Worm (Caenorhabditis elegans) whole organism, late embryonic: ENCODE measurements around the gene hch-1.

Source experiments
- C38D4.7 ChIP-seq: fragments of 200-800 bp; sonication (Bioruptor generic); optimal IDR thresholded peaks from 2 replicates; lab custom pipeline; 2018; ENCODE audit warnings: mild to moderate bottlenecking, missing genetic modification characterization, moderate library complexity, missing compliant biosample characterization
- F13H6.1 ChIP-seq: sonication (generic microtip); optimal IDR thresholded peaks from 2 replicates; lab custom pipeline; 2016; ENCODE audit warnings: missing genetic modification characterization, missing compliant biosample characterization
- K02D7.2 ChIP-seq: sonication (generic microtip); optimal IDR thresholded peaks from 2 replicates; lab custom pipeline; 2017; ENCODE audit warnings: mild to moderate bottlenecking, missing genetic modification characterization, missing compliant biosample characterization
- K09A11.1 ChIP-seq: sonication (generic microtip); optimal IDR thresholded peaks from 2 replicates; lab custom pipeline; 2017; ENCODE audit warnings: antibody characterized with exemption, mild to moderate bottlenecking, missing genetic modification characterization, missing compliant biosample characterization; ENCODE audit not compliant: insufficient read depth
- ceh-19 ChIP-seq: fragments of 200-800 bp; sonication (Bioruptor generic); optimal IDR thresholded peaks from 2 replicates; lab custom pipeline; 2018; ENCODE audit warnings: mild to moderate bottlenecking, missing genetic modification characterization, missing compliant biosample characterization
- ceh-2 ChIP-seq: sonication (generic microtip); optimal IDR thresholded peaks from 2 replicates; lab custom pipeline; 2016; ENCODE audit warnings: missing genotype, missing genetic modification characterization, missing compliant biosample characterization
- ceh-22 ChIP-seq: sonication (generic microtip); optimal IDR thresholded peaks from 2 replicates; lab custom pipeline; 2017; ENCODE audit warnings: missing biosample characterization, missing genetic modification characterization
- ceh-31 ChIP-seq: sonication (generic microtip); optimal IDR thresholded peaks from 2 replicates; lab custom pipeline; 2016; ENCODE audit warnings: missing genetic modification characterization, missing compliant biosample characterization
- ceh-45 ChIP-seq: fragments of 200-800 bp; sonication (Bioruptor generic); IDR thresholded peaks from 2 replicates; pipeline ENCODE4 v1.3.6; 2022; ENCODE audit warnings: missing genetic modification reagents, missing genetic modification characterization, missing compliant biosample characterization
- ceh-48 ChIP-seq: sonication (generic microtip); optimal IDR thresholded peaks from 2 replicates; lab custom pipeline; 2016; ENCODE audit warnings: missing genetic modification characterization, inconsistent platforms, missing compliant biosample characterization
- ceh-6 ChIP-seq: fragments of 200-800 bp; sonication (Bioruptor generic); optimal IDR thresholded peaks from 2 replicates; lab custom pipeline; 2018; ENCODE audit warnings: mild to moderate bottlenecking, missing genetic modification characterization, missing compliant biosample characterization
- che-1 ChIP-seq: sonication (generic microtip); optimal IDR thresholded peaks from 2 replicates; lab custom pipeline; 2016; ENCODE audit warnings: mild to moderate bottlenecking, missing genetic modification characterization, missing compliant biosample characterization
- dmd-4 ChIP-seq: sonication (generic microtip); optimal IDR thresholded peaks from 2 replicates; lab custom pipeline; 2016; ENCODE audit warnings: borderline replicate concordance, missing genetic modification characterization, missing compliant biosample characterization
- dve-1 ChIP-seq: sonication (generic microtip); optimal IDR thresholded peaks from 2 replicates; lab custom pipeline; 2017; ENCODE audit warnings: antibody characterized with exemption, mild to moderate bottlenecking, missing genetic modification characterization, missing compliant biosample characterization
- elt-2 ChIP-seq: sonication (generic microtip); optimal IDR thresholded peaks from 2 replicates; lab custom pipeline; 2016; ENCODE audit warnings: missing genetic modification reagents, missing genetic modification characterization, missing compliant biosample characterization
- elt-4 ChIP-seq: sonication (generic microtip); optimal IDR thresholded peaks from 2 replicates; lab custom pipeline; 2016; ENCODE audit warnings: missing genetic modification characterization, missing compliant biosample characterization
- ets-4 ChIP-seq: sonication (generic microtip); optimal IDR thresholded peaks from 2 replicates; lab custom pipeline; 2016; ENCODE audit warnings: missing genetic modification characterization, missing compliant biosample characterization
- eyg-1 ChIP-seq: sonication (generic microtip); optimal IDR thresholded peaks from 2 replicates; lab custom pipeline; 2016; ENCODE audit warnings: missing genotype, missing genetic modification characterization, missing compliant biosample characterization
- fax-1 ChIP-seq: sonication (generic microtip); optimal IDR thresholded peaks from 2 replicates; lab custom pipeline; 2016; ENCODE audit warnings: missing genotype, missing genetic modification characterization, missing compliant biosample characterization
- hlh-13 ChIP-seq: fragments of 200-800 bp; sonication (Bioruptor generic); optimal IDR thresholded peaks from 2 replicates; lab custom pipeline; 2018; ENCODE audit warnings: mild to moderate bottlenecking, missing genetic modification characterization, missing compliant biosample characterization
- hlh-15 ChIP-seq: sonication (generic microtip); optimal IDR thresholded peaks from 2 replicates; lab custom pipeline; 2016; ENCODE audit warnings: missing genetic modification characterization, missing compliant biosample characterization
- hlh-8 ChIP-seq: sonication (generic microtip); optimal IDR thresholded peaks from 2 replicates; lab custom pipeline; 2016; ENCODE audit warnings: missing genotype, missing genetic modification characterization, missing compliant biosample characterization
- lin-11 ChIP-seq: fragments of 200-800 bp; sonication (Bioruptor generic); optimal IDR thresholded peaks from 2 replicates; lab custom pipeline; 2018; ENCODE audit warnings: mild to moderate bottlenecking, missing genetic modification characterization, missing compliant biosample characterization
- mec-3 ChIP-seq: sonication (generic microtip); optimal IDR thresholded peaks from 2 replicates; lab custom pipeline; 2016; ENCODE audit warnings: borderline replicate concordance, missing genetic modification characterization, missing compliant biosample characterization
- odd-2 ChIP-seq: sonication (generic microtip); optimal IDR thresholded peaks from 2 replicates; lab custom pipeline; 2017; ENCODE audit warnings: antibody characterized with exemption, mild to moderate bottlenecking, missing genetic modification characterization, missing compliant biosample characterization
- pag-3 ChIP-seq: sonication (generic microtip); optimal IDR thresholded peaks from 2 replicates; lab custom pipeline; 2016; ENCODE audit warnings: missing compliant biosample characterization, missing genetic modification characterization, borderline replicate concordance
- pat-9 ChIP-seq: fragments of 200-800 bp; sonication (Bioruptor generic); optimal IDR thresholded peaks from 2 replicates; lab custom pipeline; 2018; ENCODE audit warnings: mild to moderate bottlenecking, missing genetic modification characterization, moderate library complexity, missing compliant biosample characterization
- pax-1 ChIP-seq: fragments of 150-350 bp; optimal IDR thresholded peaks from 2 replicates; lab custom pipeline; 2014; ENCODE audit warnings: missing biosample characterization, missing genetic modification characterization
- pha-2 ChIP-seq: sonication (generic microtip); optimal IDR thresholded peaks from 2 replicates; lab custom pipeline; 2017; ENCODE audit warnings: mild to moderate bottlenecking, missing genetic modification characterization, missing compliant biosample characterization
- pha-4 ChIP-seq: fragments of 150-350 bp; optimal IDR thresholded peaks from 2 replicates; lab custom pipeline; 2018; ENCODE audit warnings: missing biosample characterization, missing genetic modification reagents, missing genetic modification characterization
- pqm-1 ChIP-seq: sonication (generic microtip); optimal IDR thresholded peaks from 2 replicates; lab custom pipeline; 2016; ENCODE audit warnings: missing genetic modification characterization, missing compliant biosample characterization
- pros-1 ChIP-seq: fragments of 150-350 bp; optimal IDR thresholded peaks from 2 replicates; lab custom pipeline; 2014; ENCODE audit warnings: missing biosample characterization, missing genetic modification reagents, missing genetic modification characterization
- sdc-2 ChIP-seq: sonication (generic microtip); optimal IDR thresholded peaks from 2 replicates; lab custom pipeline; 2016; ENCODE audit warnings: missing genotype, missing genetic modification characterization, missing compliant biosample characterization
- sox-4 ChIP-seq: sonication (generic microtip); optimal IDR thresholded peaks from 2 replicates; lab custom pipeline; 2017; ENCODE audit warnings: mild to moderate bottlenecking, missing genetic modification characterization, inconsistent platforms, missing compliant biosample characterization
- tbx-2 ChIP-seq: sonication (generic microtip); optimal IDR thresholded peaks from 2 replicates; lab custom pipeline; 2016; ENCODE audit warnings: missing genetic modification characterization, missing compliant biosample characterization
- unc-3 ChIP-seq, 2 experiments: fragments of 200-800 bp in 1 of 2; sonication (Bioruptor generic) in 1 of 2; sonication (generic microtip) in 1 of 2; conservative IDR thresholded peaks in 1 of 2; optimal IDR thresholded peaks in 1 of 2; 2 replicates each; pipeline versions ENCODE4 v1.3.6 to Lab custom; 2016 to 2022; ENCODE audit warnings: missing compliant biosample characterization in 2 of 2, missing genetic modification characterization in 2 of 2, missing genetic modification reagents in 1 of 2
- unc-42 ChIP-seq: sonication (generic microtip); optimal IDR thresholded peaks from 2 replicates; lab custom pipeline; 2016; ENCODE audit warnings: missing genotype, missing genetic modification characterization, missing compliant biosample characterization
- unc-55 ChIP-seq: sonication (generic microtip); optimal IDR thresholded peaks from 2 replicates; lab custom pipeline; 2017; ENCODE audit warnings: missing biosample characterization, missing genetic modification reagents, missing genetic modification characterization
- unc-86 ChIP-seq: sonication (generic microtip); optimal IDR thresholded peaks from 2 replicates; lab custom pipeline; 2016; ENCODE audit warnings: missing genetic modification characterization, missing compliant biosample characterization
- zip-5 ChIP-seq: sonication (generic microtip); optimal IDR thresholded peaks from 2 replicates; lab custom pipeline; 2016; ENCODE audit warnings: missing genetic modification characterization, missing compliant biosample characterization
- ztf-16 ChIP-seq: sonication (generic microtip); optimal IDR thresholded peaks from 2 replicates; lab custom pipeline; 2017; ENCODE audit warnings: missing genetic modification characterization, missing compliant biosample characterization

Gene hch-1

ce11 chrX:14745218-14745617, 45.4 kb upstream of the hch-1 start:
- TF ChIP-seq pqm-1 (tag; lab: Kevin White, UChicago) (no peak), hlh-8 (tag; lab: Kevin White, UChicago) (no peak), C38D4.7 (GFP tag; lab: Kevin White, UChicago) (no peak), pros-1 (no peak), K09A11.1 (tag; lab: Kevin White, UChicago) (no peak), pag-3 (tag; lab: Kevin White, UChicago) (no peak)

- no peak for TF ChIP-seq ceh-48
- no peak for TF ChIP-seq fax-1
- TF ChIP-seq sox-4 (tag; lab: Kevin White, UChicago) = no peak
- peak; percentile 0 for TF ChIP-seq elt-2 (tag; lab: Kevin White, UChicago)
- TF ChIP-seq K02D7.2 = no peak
These were observed 44.7 kb upstream of the hch-1 start for ce11 chrX:14744496-14744895.

DNA sequence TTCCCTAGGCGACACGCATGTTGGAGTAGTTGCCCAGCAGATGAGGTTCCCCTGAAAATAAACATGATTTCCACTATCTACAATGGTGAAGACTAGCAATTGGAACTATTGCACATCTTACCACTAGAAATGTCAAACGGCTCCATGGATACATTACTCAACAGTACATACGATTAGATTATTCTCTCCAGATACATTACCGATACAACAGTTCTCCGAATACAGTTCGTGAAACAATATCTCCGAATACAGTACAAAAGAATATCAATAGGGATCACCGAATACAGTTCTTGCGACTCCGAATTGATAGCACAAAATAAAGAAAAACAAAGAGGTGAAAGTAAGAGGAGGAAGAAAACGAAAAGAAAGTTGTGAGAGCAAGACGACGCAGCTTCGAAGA, 44.0 kb upstream of the hch-1 start, which contains the start of gene C05G5.7:
Gene C05G5.7 (minus strand): TSS at position 1 of the 400 bp plus-strand sequence.
- TF ChIP-seq ceh-31 (no peak), eyg-1 (tag; lab: Kevin White, UChicago) (no peak), dve-1 (tag; lab: Kevin White, UChicago) (no peak), lin-11 (no peak), ceh-22 (tag; lab: Kevin White, UChicago) (no peak), sdc-2 (tag; lab: Kevin White, UChicago) (no peak), ceh-6 (GFP tag; lab: Kevin White, UChicago) (no peak), ceh-2 (tag; lab: Kevin White, UChicago) (no peak), pha-4 (tag; lab: Kevin White, UChicago) (no peak), K02D7.2 (no peak), pag-3 (tag; lab: Kevin White, UChicago) (no peak), tbx-2 (tag; lab: Kevin White, UChicago) (no peak), odd-2 (tag; lab: Kevin White, UChicago) (no peak), unc-3 (GFP tag; conservative IDR thresholded peaks at IDR 0.05; lab: Robert Waterston, UW) (no peak), unc-3 (tag; optimal IDR thresholded peaks at IDR 0.05; lab: Kevin White, UChicago) (no peak)

- TF ChIP-seq zip-5 = no peak
- no peak for TF ChIP-seq mec-3 (tag; lab: Kevin White, UChicago)
- no peak for TF ChIP-seq unc-55
- TF ChIP-seq pha-2 (tag; lab: Kevin White, UChicago) = no peak
- TF ChIP-seq dmd-4 (tag; lab: Kevin White, UChicago) = no peak
- TF ChIP-seq pqm-1 (tag; lab: Kevin White, UChicago) = no peak
- no peak for TF ChIP-seq ceh-45 (GFP tag; lab: Robert Waterston, UW)
- TF ChIP-seq ztf-16 (tag; lab: Kevin White, UChicago) = no peak
- no peak for TF ChIP-seq pax-1 (tag; lab: Kevin White, UChicago)
- no peak for TF ChIP-seq pha-4 (tag; lab: Kevin White, UChicago)
- no peak for TF ChIP-seq unc-86
- no peak for TF ChIP-seq ceh-19 (GFP tag; lab: Kevin White, UChicago)
- no peak for TF ChIP-seq pat-9 (tag; lab: Kevin White, UChicago)
- no peak for TF ChIP-seq F13H6.1
These were observed 43.4 kb upstream of the hch-1 start for ce11 chrX:14743210-14743609.

DNA sequence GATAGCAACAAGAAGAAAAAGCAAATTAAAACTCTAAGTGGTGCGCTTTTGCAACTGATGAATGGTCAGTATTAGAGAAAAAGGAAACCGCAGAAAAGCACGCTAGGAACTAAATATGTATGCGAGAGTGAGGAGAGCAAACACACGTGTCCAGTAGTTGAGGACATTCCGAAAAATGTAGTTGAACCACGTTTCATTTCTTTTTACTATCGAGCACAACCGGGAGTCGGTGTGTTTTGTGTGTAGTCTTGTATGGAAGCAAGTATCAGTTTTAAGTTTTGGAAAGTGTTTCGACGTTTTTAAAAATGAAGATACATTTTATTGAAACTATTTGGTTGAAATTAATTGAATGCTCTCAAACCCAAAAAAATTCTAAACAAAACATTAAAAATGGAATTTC, 40.2 kb upstream of the hch-1 start, which contains the start of gene C05G5.1:
Gene C05G5.1 (minus strand): TSS at position 101 of the 400 bp plus-strand sequence.
- TF ChIP-seq K09A11.1 (tag; lab: Kevin White, UChicago) (no peak), hlh-8 (tag; lab: Kevin White, UChicago) (no peak), ceh-48 (no peak), unc-42 (tag; lab: Kevin White, UChicago) (no peak), ets-4 (tag; lab: Kevin White, UChicago) (no peak), tbx-2 (tag; lab: Kevin White, UChicago) (no peak), F13H6.1 (no peak), pha-4 (tag; lab: Kevin White, UChicago) (no peak), che-1 (no peak), hlh-15 (no peak), pag-3 (tag; lab: Kevin White, UChicago) (no peak), C38D4.7 (GFP tag; lab: Kevin White, UChicago) (no peak), dmd-4 (tag; lab: Kevin White, UChicago) (no peak), sox-4 (tag; lab: Kevin White, UChicago) (no peak), elt-4 (tag; lab: Kevin White, UChicago) (no peak), hlh-13 (GFP tag; lab: Kevin White, UChicago) (no peak)
